Worm (Caenorhabditis elegans): Measurements from ENCODE around the gene M106.8.
A peak's percentile ranks its signal among the peaks of the same experiment; 100 is the strongest.

Gene M106.8

DNA sequence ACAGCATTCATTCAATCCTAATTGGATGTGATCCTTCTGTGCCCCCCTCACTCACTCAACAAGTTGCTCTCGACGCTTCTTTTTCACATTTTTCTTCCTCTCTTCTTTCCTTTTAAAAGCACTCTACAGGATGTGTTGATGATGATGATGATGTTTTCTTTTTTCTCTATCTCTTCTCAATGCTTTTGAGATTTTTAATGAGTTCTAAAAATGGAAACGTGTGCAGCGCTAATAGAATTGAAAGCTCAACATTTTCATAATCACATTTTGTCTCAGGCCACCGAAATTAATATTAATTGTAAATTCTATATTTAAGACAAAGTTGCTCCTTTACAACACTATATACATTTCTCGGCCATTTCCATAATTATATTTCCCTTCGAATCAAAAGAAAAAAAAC is 43.2 kb downstream of the M106.8 start:
- TF ChIP-seq nhr-71 (tag; optimal IDR thresholded peaks at IDR 0.05) (peak; percentile 28), aly-2 (tag; optimal IDR thresholded peaks at IDR 0.05) (no peak), egl-13 (tag; optimal IDR thresholded peaks at IDR 0.05) (peak; percentile 21), mep-1 (tag; optimal IDR thresholded peaks at IDR 0.05) (no peak), tbx-2 (tag; optimal IDR thresholded peaks at IDR 0.05) (no peak), C04F5.9 (tag; optimal IDR thresholded peaks at IDR 0.05) (no peak), lin-14 (GFP tag; optimal IDR thresholded peaks at IDR 0.05) (peak; percentile 82), lsy-2 (tag; optimal IDR thresholded peaks at IDR 0.05) (peak in 1 of 2 experiments; percentile 3), nhr-28 (tag; optimal IDR thresholded peaks at IDR 0.05) (no peak), dsc-1 (tag; optimal IDR thresholded peaks at IDR 0.05) (no peak), C34B4.2 (tag; optimal IDR thresholded peaks at IDR 0.05) (no peak), mef-2 (tag; optimal IDR thresholded peaks at IDR 0.05) (peak; percentile 13), nhr-47 (tag; optimal IDR thresholded peaks at IDR 0.05) (peak; percentile 13)

DNA sequence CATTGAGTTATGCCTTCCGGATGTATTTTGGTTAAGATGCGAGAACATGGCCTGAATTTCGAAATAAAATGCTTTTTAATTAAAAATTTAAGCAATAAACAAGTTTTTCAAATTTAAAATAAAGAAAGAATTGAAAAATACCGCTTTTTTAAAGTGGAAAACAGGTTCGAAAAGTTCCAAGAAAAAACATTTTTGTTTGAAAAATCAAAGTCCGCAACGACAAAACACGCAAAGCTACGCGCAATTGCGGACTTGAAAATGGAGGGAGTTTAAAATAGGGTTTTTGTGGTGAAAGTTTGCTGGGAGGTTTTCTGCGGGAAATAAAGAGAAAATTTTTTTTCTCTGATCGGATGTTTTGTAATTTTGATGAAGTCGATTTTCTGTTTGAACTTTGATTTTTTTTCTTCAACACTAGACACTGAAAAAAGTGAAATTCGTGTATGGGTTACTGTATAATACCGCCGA is 45.0 kb downstream of the M106.8 start, which contains the start of gene npp-19:
Gene npp-19 (minus strand): TSS at position 51 of the 465 bp plus-strand sequence.
- TF ChIP-seq hpl-2 (GFP tag; optimal IDR thresholded peaks at IDR 0.05) (peak; percentile 33), dpl-1 (GFP tag; optimal IDR thresholded peaks at IDR 0.05) (peak; percentile 98 to 99 (median 98)), ztf-11 (tag; optimal IDR thresholded peaks at IDR 0.05) (no peak), ztf-4 (tag; optimal IDR thresholded peaks at IDR 0.05) (no peak), unc-130 (tag; optimal IDR thresholded peaks at IDR 0.05) (peak; percentile 34), fkh-10 (GFP tag; optimal IDR thresholded peaks at IDR 0.05) (no peak), nhr-76 (tag; optimal IDR thresholded peaks at IDR 0.05) (no peak), C34B4.2 (tag; optimal IDR thresholded peaks at IDR 0.05) (no peak), nhr-20 (tag; optimal IDR thresholded peaks at IDR 0.05) (peak; percentile 69), lin-35 (GFP tag; optimal IDR thresholded peaks at IDR 0.05) (peak; percentile 98 to 99), lin-15B (tag; optimal IDR thresholded peaks at IDR 0.05) (peak; percentile 62), lsy-2 (tag; optimal IDR thresholded peaks at IDR 0.05) (peak; percentile 83 to 88), ceh-8 (GFP tag; optimal IDR thresholded peaks at IDR 0.05) (peak; percentile 20), ceh-63 (GFP tag; optimal IDR thresholded peaks at IDR 0.05) (no peak), isw-1 (GFP tag; IDR thresholded peaks at IDR 0.05) (peak; percentile 53), unc-62 (GFP tag; optimal IDR thresholded peaks at IDR 0.05) (no peak), mdl-1 (tag; optimal IDR thresholded peaks at IDR 0.05) (peak in 1 of 2 experiments; percentile 58), Y116A8C.19 (tag; optimal IDR thresholded peaks at IDR 0.05; ENCODE audit: borderline replicate concordance) (no peak), lin-14 (GFP tag; optimal IDR thresholded peaks at IDR 0.05) (no peak), ceh-90 (tag; optimal IDR thresholded peaks at IDR 0.05) (no peak), fos-1 (tag; optimal IDR thresholded peaks at IDR 0.05) (peak; percentile 38), nhr-71 (tag; optimal IDR thresholded peaks at IDR 0.05) (peak; percentile 76), ceh-88 (GFP tag; IDR thresholded peaks at IDR 0.05) (no peak), lin-13 (GFP tag; optimal IDR thresholded peaks at IDR 0.05) (peak; percentile 63), sptf-1 (tag; optimal IDR thresholded peaks at IDR 0.05) (no peak), nhr-84 (tag; optimal IDR thresholded peaks at IDR 0.05) (no peak), aha-1 (tag; optimal IDR thresholded peaks at IDR 0.05) (no peak), tlp-1 (tag; optimal IDR thresholded peaks at IDR 0.05) (no peak), sox-4 (tag; optimal IDR thresholded peaks at IDR 0.05) (no peak), vab-15 (tag; optimal IDR thresholded peaks at IDR 0.05) (no peak), nhr-19 (GFP tag; conservative IDR thresholded peaks at IDR 0.05) (peak; percentile 70), unc-86 (tag; optimal IDR thresholded peaks at IDR 0.05) (peak; percentile 12), mep-1 (tag; optimal IDR thresholded peaks at IDR 0.05) (peak; percentile 84), mef-2 (tag; optimal IDR thresholded peaks at IDR 0.05) (no peak), rnt-1 (tag; optimal IDR thresholded peaks at IDR 0.05) (peak; percentile 81), ces-1 (GFP tag; optimal IDR thresholded peaks at IDR 0.05) (no peak), zip-4 (GFP tag; optimal IDR thresholded peaks at IDR 0.05) (no peak), elt-3 (tag; optimal IDR thresholded peaks at IDR 0.05) (peak in 2 of 6 experiments; percentile 68 to 70), lir-3 (tag; optimal IDR thresholded peaks at IDR 0.05; ENCODE audit: poor library complexity) (peak; percentile 23), skn-1 (tag; optimal IDR thresholded peaks at IDR 0.05) (peak; percentile 71), pax-3 (tag; optimal IDR thresholded peaks at IDR 0.05) (no peak), fkh-8 (tag; optimal IDR thresholded peaks at IDR 0.05) (no peak), nhr-90 (tag; optimal IDR thresholded peaks at IDR 0.05; ENCODE audit: poor library complexity) (peak; percentile 47), unc-30 (tag; optimal IDR thresholded peaks at IDR 0.05) (no peak)

Data from whole organism, L1 larva.